Fruit fly (Drosophila melanogaster): ENCODE measurements around the gene Sbat.

dm6 chr2L:2839850-2840249 lies 38.3 kb upstream of the Sbat start, which contains the start of gene CG2975:
- TF ChIP-seq CG10366 (GFP tag; IDR thresholded peaks at IDR 0.05) (no peak), CG1529 (GFP tag; optimal IDR thresholded peaks at IDR 0.05) (no peak), tll (GFP tag; optimal IDR thresholded peaks at IDR 0.05) (no peak), danr (GFP tag; IDR thresholded peaks at IDR 0.05) (no peak)
